Worm (Caenorhabditis elegans) whole organism, L2 larva: ENCODE data around the gene F10G7.10.

Experiments used
- C34F6.9 ChIP-seq: fragments of 150-350 bp; optimal IDR thresholded peaks from 2 replicates; lab custom pipeline; 2014; ENCODE audit warnings: missing biosample characterization, missing genetic modification characterization
- R02D3.7 ChIP-seq: fragments of 150-350 bp; optimal IDR thresholded peaks from 2 replicates; lab custom pipeline; 2014; ENCODE audit warnings: missing biosample characterization, missing genetic modification characterization
- Y55F3AM.14 ChIP-seq: fragments of 200-800 bp; sonication (Bioruptor generic); optimal IDR thresholded peaks from 2 replicates; lab custom pipeline; 2018; ENCODE audit warnings: mild to moderate bottlenecking, missing genetic modification characterization, missing compliant biosample characterization
- ZK546.5 ChIP-seq: sonication (generic microtip); optimal IDR thresholded peaks from 2 replicates; lab custom pipeline; 2017; ENCODE audit warnings: missing biosample characterization, missing genetic modification characterization
- alr-1 ChIP-seq: fragments of 150-350 bp; optimal IDR thresholded peaks from 2 replicates; lab custom pipeline; 2014; ENCODE audit warnings: missing biosample characterization, missing genetic modification characterization
- aly-2 ChIP-seq: fragments of 150-350 bp; optimal IDR thresholded peaks from 2 replicates; lab custom pipeline; 2014; ENCODE audit warnings: missing biosample characterization, missing genetic modification characterization
- blmp-1 ChIP-seq: sonication (generic microtip); optimal IDR thresholded peaks from 2 replicates; lab custom pipeline; 2017; ENCODE audit warnings: missing genetic modification characterization, mild to moderate bottlenecking, missing compliant biosample characterization, antibody characterized with exemption, moderate library complexity; ENCODE audit not compliant: insufficient read depth
- ceh-16 ChIP-seq: fragments of 150-350 bp; optimal IDR thresholded peaks from 2 replicates; lab custom pipeline; 2014; ENCODE audit warnings: missing biosample characterization, missing genetic modification characterization
- ceh-82 ChIP-seq: fragments of 150-350 bp; optimal IDR thresholded peaks from 2 replicates; lab custom pipeline; 2014; ENCODE audit warnings: missing biosample characterization, missing genetic modification characterization
- crh-2 ChIP-seq: sonication (generic microtip); optimal IDR thresholded peaks from 2 replicates; lab custom pipeline; 2017; ENCODE audit warnings: missing biosample characterization, missing genetic modification characterization
- dmd-4 ChIP-seq: sonication (generic microtip); optimal IDR thresholded peaks from 2 replicates; lab custom pipeline; 2017; ENCODE audit warnings: missing biosample characterization, missing genetic modification characterization
- elt-1 ChIP-seq: fragments of 150-350 bp; optimal IDR thresholded peaks from 2 replicates; lab custom pipeline; 2014; ENCODE audit warnings: missing biosample characterization, missing genetic modification characterization
- elt-3 ChIP-seq: sonication (generic microtip); optimal IDR thresholded peaks from 2 replicates; lab custom pipeline; 2017; ENCODE audit warnings: missing biosample characterization, missing genetic modification characterization
- fos-1 ChIP-seq: fragments of 150-350 bp; optimal IDR thresholded peaks from 2 replicates; lab custom pipeline; 2014; ENCODE audit warnings: missing biosample characterization, missing genetic modification characterization
- lin-13 ChIP-seq: fragments of 150-350 bp; optimal IDR thresholded peaks from 2 replicates; lab custom pipeline; 2014; ENCODE audit warnings: missing biosample characterization, missing genetic modification reagents, missing genetic modification characterization
- lin-39 ChIP-seq: fragments of 150-350 bp; optimal IDR thresholded peaks from 2 replicates; lab custom pipeline; 2014; ENCODE audit warnings: missing biosample characterization, missing genetic modification reagents, missing genetic modification characterization
- lsy-2 ChIP-seq, 2 experiments: fragments of 150-350 bp in 1 of 2; sonication (generic microtip) in 1 of 2; optimal IDR thresholded peaks; 2 replicates each; lab custom pipeline; 2014 to 2017; ENCODE audit warnings: missing biosample characterization in 2 of 2, missing genetic modification characterization in 2 of 2
- mab-5 ChIP-seq: fragments of 150-350 bp; optimal IDR thresholded peaks from 2 replicates; lab custom pipeline; 2014; ENCODE audit warnings: missing biosample characterization, missing genetic modification characterization
- mbf-1 ChIP-seq: sonication (generic microtip); optimal IDR thresholded peaks from 2 replicates; lab custom pipeline; 2017; ENCODE audit warnings: missing biosample characterization, missing genetic modification characterization
- mdl-1 ChIP-seq, 2 experiments: fragments of 150-350 bp in 1 of 2; sonication (generic microtip) in 1 of 2; optimal IDR thresholded peaks; 2 replicates each; lab custom pipeline; 2017; ENCODE audit warnings: missing biosample characterization in 2 of 2, missing genetic modification characterization in 2 of 2
- nhr-10 ChIP-seq: sonication (generic microtip); optimal IDR thresholded peaks from 2 replicates; lab custom pipeline; 2017; ENCODE audit warnings: missing biosample characterization, missing genetic modification characterization
- nhr-12 ChIP-seq: fragments of 150-350 bp; optimal IDR thresholded peaks from 2 replicates; lab custom pipeline; 2014; ENCODE audit warnings: missing biosample characterization, missing genetic modification characterization
- nhr-129 ChIP-seq: fragments of 150-350 bp; optimal IDR thresholded peaks from 2 replicates; lab custom pipeline; 2014; ENCODE audit warnings: missing biosample characterization, missing genetic modification characterization
- nhr-21 ChIP-seq: fragments of 150-350 bp; optimal IDR thresholded peaks from 2 replicates; lab custom pipeline; 2014; ENCODE audit warnings: missing biosample characterization, missing genetic modification characterization
- nhr-23 ChIP-seq: fragments of 150-350 bp; optimal IDR thresholded peaks from 2 replicates; lab custom pipeline; 2014; ENCODE audit warnings: missing biosample characterization, missing genetic modification reagents, missing genetic modification characterization
- nhr-237 ChIP-seq: fragments of 150-350 bp; optimal IDR thresholded peaks from 2 replicates; lab custom pipeline; 2014; ENCODE audit warnings: missing biosample characterization, missing genetic modification characterization
- nhr-25 ChIP-seq: fragments of 150-350 bp; sonication (generic microtip); optimal IDR thresholded peaks from 3 replicates; lab custom pipeline; 2014; ENCODE audit warnings: missing biosample characterization, missing genetic modification characterization
- nhr-6 ChIP-seq: fragments of 150-350 bp; optimal IDR thresholded peaks from 2 replicates; lab custom pipeline; 2014; ENCODE audit warnings: missing biosample characterization, missing genetic modification characterization
- nhr-77 ChIP-seq: fragments of 150-350 bp; optimal IDR thresholded peaks from 2 replicates; lab custom pipeline; 2014; ENCODE audit warnings: missing biosample characterization, missing genetic modification characterization
- peb-1 ChIP-seq: fragments of 150-350 bp; optimal IDR thresholded peaks from 2 replicates; lab custom pipeline; 2014; ENCODE audit warnings: missing biosample characterization, missing genetic modification characterization
- sem-4 ChIP-seq: fragments of 150-350 bp; optimal IDR thresholded peaks from 2 replicates; lab custom pipeline; 2014; ENCODE audit warnings: missing biosample characterization, missing genetic modification reagents, missing genetic modification characterization
- skn-1 ChIP-seq: sonication (generic microtip); optimal IDR thresholded peaks from 2 replicates; lab custom pipeline; 2017; ENCODE audit warnings: missing biosample characterization, missing genetic modification characterization
- sma-3 ChIP-seq: sonication (generic microtip); optimal IDR thresholded peaks from 2 replicates; lab custom pipeline; 2016; ENCODE audit warnings: missing genetic modification reagents, missing genetic modification characterization, missing compliant biosample characterization
- sma-9 ChIP-seq, 2 experiments: fragments of 150-350 bp in 1 of 2; sonication (generic microtip) in 1 of 2; optimal IDR thresholded peaks; 2 replicates each; lab custom pipeline; 2014 to 2016; ENCODE audit warnings: missing genetic modification characterization in 2 of 2, mild to moderate bottlenecking in 1 of 2, missing biosample characterization in 1 of 2, missing compliant biosample characterization in 1 of 2, missing genetic modification reagents in 1 of 2, moderate library complexity in 1 of 2
- snpc-4 ChIP-seq: fragments of 150-350 bp; optimal IDR thresholded peaks from 2 replicates; lab custom pipeline; 2014; ENCODE audit warnings: missing biosample characterization, missing genetic modification characterization
- unc-39 ChIP-seq: fragments of 150-350 bp; optimal IDR thresholded peaks from 2 replicates; lab custom pipeline; 2014; ENCODE audit warnings: missing biosample characterization, missing genetic modification characterization
- unc-55 ChIP-seq: fragments of 150-350 bp; sonication (generic microtip); optimal IDR thresholded peaks from 3 replicates; lab custom pipeline; 2014; ENCODE audit warnings: missing biosample characterization, missing genetic modification reagents, missing genetic modification characterization
- unc-62 ChIP-seq: fragments of 150-350 bp; optimal IDR thresholded peaks from 2 replicates; lab custom pipeline; 2014; ENCODE audit warnings: missing biosample characterization, missing genetic modification reagents, missing genetic modification characterization
- zag-1 ChIP-seq: fragments of 150-350 bp; optimal IDR thresholded peaks from 2 replicates; lab custom pipeline; 2014; ENCODE audit warnings: missing biosample characterization, missing genetic modification characterization
- ztf-4 ChIP-seq: fragments of 150-350 bp; optimal IDR thresholded peaks from 2 replicates; lab custom pipeline; 2014; ENCODE audit warnings: missing biosample characterization, missing genetic modification characterization

Gene F10G7.10

ce11 chrII:4761020-4761419, 35.0 kb upstream of the F10G7.10 start:
- TF ChIP-seq elt-3 (tag; lab: Kevin White, UChicago) (no peak), mdl-1 (tag; optimal IDR thresholded peaks at IDR 0.05; lab: Kevin White, UChicago) (no peak), snpc-4 (no peak), nhr-129 (tag; lab: Kevin White, UChicago) (no peak), nhr-237 (tag; lab: Kevin White, UChicago) (no peak), sma-3 (peak; percentile 3), unc-39 (tag; lab: Kevin White, UChicago) (no peak), peb-1 (tag; lab: Kevin White, UChicago) (no peak), lsy-2 (tag; optimal IDR thresholded peaks at IDR 0.05; lab: Kevin White, UChicago) (no peak), nhr-25 (tag; lab: Kevin White, UChicago) (peak; percentile 13)

- TF ChIP-seq R02D3.7, result no peak
- TF ChIP-seq blmp-1 (tag; lab: Kevin White, UChicago), result no peak
- TF ChIP-seq alr-1 (tag; lab: Kevin White, UChicago), result no peak
- TF ChIP-seq ceh-16 (tag; lab: Kevin White, UChicago), result peak; percentile 54
- TF ChIP-seq nhr-77 (tag; lab: Kevin White, UChicago), result no peak
- TF ChIP-seq Y55F3AM.14 (GFP tag; lab: Kevin White, UChicago), result no peak
- TF ChIP-seq mab-5 (tag; lab: Kevin White, UChicago), result no peak
- TF ChIP-seq nhr-25 (tag; lab: Kevin White, UChicago), result peak; percentile 79
- peak; percentile 15 for TF ChIP-seq crh-2 (tag; lab: Kevin White, UChicago)
- TF ChIP-seq peb-1 (tag; lab: Kevin White, UChicago), result no peak
- no peak for TF ChIP-seq unc-39 (tag; lab: Kevin White, UChicago)
- TF ChIP-seq nhr-21 (tag; lab: Kevin White, UChicago), result no peak
- no peak for TF ChIP-seq nhr-23
- no peak for TF ChIP-seq dmd-4 (tag; lab: Kevin White, UChicago)
- no peak for TF ChIP-seq unc-55 (GFP tag; lab: Kevin White, UChicago)
- TF ChIP-seq elt-1, result no peak
- no peak for TF ChIP-seq lsy-2 (tag; optimal IDR thresholded peaks at IDR 0.05; lab: Kevin White, UChicago)
- no peak for TF ChIP-seq mbf-1 (tag; lab: Kevin White, UChicago)
- TF ChIP-seq nhr-6 (tag; lab: Kevin White, UChicago), result no peak
- no peak for TF ChIP-seq elt-3 (tag; lab: Kevin White, UChicago)
- TF ChIP-seq lin-39 (tag; lab: Kevin White, UChicago), result no peak
- no peak for TF ChIP-seq sma-9 (GFP tag; optimal IDR thresholded peaks at IDR 0.05; lab: Kevin White, UChicago)
- no peak for TF ChIP-seq sma-9 (tag; optimal IDR thresholded peaks at IDR 0.05; lab: Kevin White, UChicago)
- TF ChIP-seq ZK546.5 (tag; lab: Kevin White, UChicago), result no peak
- TF ChIP-seq zag-1, result no peak
- no peak for TF ChIP-seq nhr-10 (tag; lab: Kevin White, UChicago)
These were observed 33.8 kb upstream of the F10G7.10 start for ce11 chrII:4759835-4760234.

ce11 chrII:4758462-4758861, 32.4 kb upstream of the F10G7.10 start, which contains the start of gene F26G1.3:
F26G1.3 (plus strand) TSS chrII:4758762.
- TF ChIP-seq ceh-16 (tag; lab: Kevin White, UChicago), result no peak
- TF ChIP-seq zag-1, result no peak
- no peak for TF ChIP-seq alr-1 (tag; lab: Kevin White, UChicago)
- TF ChIP-seq ceh-82 (tag; lab: Kevin White, UChicago), result no peak
- TF ChIP-seq, all 48 proteins: peak for 0

ce11 chrII:4756751-4757150, 30.7 kb upstream of the F10G7.10 start, which contains the start of gene C27D9.2:
C27D9.2 (minus strand) TSS chrII:4756851.
- TF ChIP-seq ZK546.5 (tag; lab: Kevin White, UChicago) (no peak), sem-4 (no peak), dmd-4 (tag; lab: Kevin White, UChicago) (no peak), aly-2 (tag; lab: Kevin White, UChicago) (no peak), unc-62 (GFP tag; lab: Kevin White, UChicago) (no peak), C34F6.9 (tag; lab: Kevin White, UChicago) (no peak)

ce11 chrII:4755654-4756053, 29.6 kb upstream of the F10G7.10 start:
- TF ChIP-seq nhr-25 (tag; lab: Kevin White, UChicago) (no peak), nhr-12 (tag; lab: Kevin White, UChicago) (no peak), sma-9 (GFP tag; optimal IDR thresholded peaks at IDR 0.05; lab: Kevin White, UChicago) (no peak), sma-9 (tag; optimal IDR thresholded peaks at IDR 0.05; lab: Kevin White, UChicago) (no peak), sma-3 (no peak), fos-1 (tag; lab: Kevin White, UChicago) (no peak), lin-13 (no peak), ztf-4 (tag; lab: Kevin White, UChicago) (no peak), skn-1 (tag; lab: Kevin White, UChicago) (no peak), ZK546.5 (tag; lab: Kevin White, UChicago) (no peak), peb-1 (tag; lab: Kevin White, UChicago) (no peak), mab-5 (tag; lab: Kevin White, UChicago) (no peak)
